Fruit fly (Drosophila melanogaster): ENCODE data around the gene Vha26.

Gene Vha26

dm6 chr3R:5565623-5566022, 25.9 kb upstream of the Vha26 start (continued):
- peak; percentile 71 for TF ChIP-seq CG13775 (GFP tag; optimal IDR thresholded peaks at IDR 0.05)
- no peak for TF ChIP-seq CG15696 (tag; optimal IDR thresholded peaks at IDR 0.05)
- no peak for TF ChIP-seq CG10431 (GFP tag; optimal IDR thresholded peaks at IDR 0.05)
- peak; percentile 72 for TF ChIP-seq CG31224 (GFP tag; IDR thresholded peaks at IDR 0.05)
- TF ChIP-seq CG17912 (GFP tag; optimal IDR thresholded peaks at IDR 0.05), result no peak
- TF ChIP-seq trem (tag; optimal IDR thresholded peaks at IDR 0.05), result no peak
- TF ChIP-seq jumu (GFP tag; optimal IDR thresholded peaks at IDR 0.05), result peak; percentile 79
- peak; percentile 84 for TF ChIP-seq B-H1 (GFP tag; IDR thresholded peaks at IDR 0.05)
- peak; percentile 82 for TF ChIP-seq CG7556 (GFP tag; optimal IDR thresholded peaks at IDR 0.05)
- peak; percentile 72 for TF ChIP-seq CG18262 (tag; optimal IDR thresholded peaks at IDR 0.05)
- TF ChIP-seq CG11696 (GFP tag; IDR thresholded peaks at IDR 0.05), result peak; percentile 79
- peak; percentile 86 for TF ChIP-seq CG15269 (tag; optimal IDR thresholded peaks at IDR 0.05)
- TF ChIP-seq p53 (GFP tag; optimal IDR thresholded peaks at IDR 0.05), result peak; percentile 10
- no peak for TF ChIP-seq hth (optimal IDR thresholded peaks at IDR 0.05)
- no peak for TF ChIP-seq HLH4C (GFP tag; IDR thresholded peaks at IDR 0.05; ENCODE audit: partially characterized antibody)
- TF ChIP-seq nau (GFP tag; optimal IDR thresholded peaks at IDR 0.05), result no peak
- TF ChIP-seq Dip3 (GFP tag; optimal IDR thresholded peaks at IDR 0.05), result peak; percentile 75
- peak; percentile 25 for TF ChIP-seq Deaf1 (tag; optimal IDR thresholded peaks at IDR 0.05)
- peak; percentile 36 for TF ChIP-seq CG10274 (GFP tag; optimal IDR thresholded peaks at IDR 0.05)
- TF ChIP-seq Hey (tag; optimal IDR thresholded peaks at IDR 0.05), result peak; percentile 91
- peak; percentile 35 for TF ChIP-seq CG1647 (GFP tag; optimal IDR thresholded peaks at IDR 0.05)
- peak; percentile 44 for TF ChIP-seq CG3163 (GFP tag; optimal IDR thresholded peaks at IDR 0.05)
- TF ChIP-seq zen2 (GFP tag; IDR thresholded peaks at IDR 0.05; ENCODE audit: partially characterized antibody), result no peak
- no peak for TF ChIP-seq YL-1 (GFP tag; optimal IDR thresholded peaks at IDR 0.05)
- TF ChIP-seq sd (tag; optimal IDR thresholded peaks at IDR 0.05), result peak; percentile 78
- no peak for TF ChIP-seq ab (GFP tag; optimal IDR thresholded peaks at IDR 0.05)
- no peak for TF ChIP-seq psq (GFP tag; optimal IDR thresholded peaks at IDR 0.05)
- TF ChIP-seq Pdp1 (GFP tag; optimal IDR thresholded peaks at IDR 0.05), result peak; percentile 74 to 78
- TF ChIP-seq nerfin-2 (GFP tag; IDR thresholded peaks at IDR 0.05; ENCODE audit: partially characterized antibody), result no peak
- TF ChIP-seq ato (GFP tag; IDR thresholded peaks at IDR 0.05; ENCODE audit: partially characterized antibody), result no peak
- TF ChIP-seq prd (optimal IDR thresholded peaks at IDR 0.05), result no peak
- TF ChIP-seq prd (GFP tag; IDR thresholded peaks at IDR 0.05), result peak; percentile 90
- TF ChIP-seq Poxn (GFP tag; IDR thresholded peaks at IDR 0.05), result peak; percentile 33; the same call in 1 of the 2 replicates
- TF ChIP-seq seq (GFP tag; IDR thresholded peaks at IDR 0.05), result peak; percentile 84
- TF ChIP-seq Abd-B (GFP tag; optimal IDR thresholded peaks at IDR 0.05), result no peak
- no peak for TF ChIP-seq bbx (GFP tag; IDR thresholded peaks at IDR 0.05; ENCODE audit: partially characterized antibody)
- TF ChIP-seq CG17359 (tag; optimal IDR thresholded peaks at IDR 0.05), result peak; percentile 90
- TF ChIP-seq CG16813 (GFP tag; IDR thresholded peaks at IDR 0.05; ENCODE audit: partially characterized antibody), result no peak
- peak in 1 of 2 experiments; percentile 83 for TF ChIP-seq bsh (GFP tag; optimal IDR thresholded peaks at IDR 0.05)
- TF ChIP-seq CG11456 (GFP tag; IDR thresholded peaks at IDR 0.05), result peak; percentile 83
- no peak for TF ChIP-seq Dfd (GFP tag; optimal IDR thresholded peaks at IDR 0.05)
- no peak for TF ChIP-seq CG17186 (GFP tag; optimal IDR thresholded peaks at IDR 0.05)
- TF ChIP-seq Lhr (GFP tag; optimal IDR thresholded peaks at IDR 0.05), result peak; percentile 30
- no peak for TF ChIP-seq CG13287 (GFP tag; IDR thresholded peaks at IDR 0.05; ENCODE audit: partially characterized antibody)
- peak; percentile 60 for TF ChIP-seq en (GFP tag; optimal IDR thresholded peaks at IDR 0.05)
- no peak for TF ChIP-seq CG42726 (GFP tag; IDR thresholded peaks at IDR 0.05; ENCODE audit: partially characterized antibody)
- TF ChIP-seq Xbp1 (GFP tag; optimal IDR thresholded peaks at IDR 0.05), result peak; percentile 76
- no peak for TF ChIP-seq knrl (GFP tag; IDR thresholded peaks at IDR 0.05; ENCODE audit: partially characterized antibody)
- peak; percentile 59 for TF ChIP-seq CG17802 (tag; optimal IDR thresholded peaks at IDR 0.05)
- TF ChIP-seq CG15479 (GFP tag; optimal IDR thresholded peaks at IDR 0.05), result no peak

Measured in whole organism, embryonic.